Worm (Caenorhabditis elegans) whole organism, early embryonic: ENCODE measurements around the gene M18.3.

Source experiments
- B0310.2 ChIP-seq: sonication (generic microtip); optimal IDR thresholded peaks from 2 replicates; lab custom pipeline; 2016; ENCODE audit warnings: mild to moderate bottlenecking, missing genetic modification characterization, missing compliant biosample characterization
- F13C5.2 ChIP-seq: sonication (generic microtip); optimal IDR thresholded peaks from 2 replicates; lab custom pipeline; 2017; ENCODE audit warnings: mild to moderate bottlenecking, missing genetic modification characterization, inconsistent platforms, missing compliant biosample characterization
- aly-1 ChIP-seq: sonication (generic microtip); optimal IDR thresholded peaks from 2 replicates; lab custom pipeline; 2016; ENCODE audit warnings: missing genetic modification characterization, missing compliant biosample characterization
- ama-1 ChIP-seq: fragments of 150-350 bp; optimal IDR thresholded peaks from 2 replicates; lab custom pipeline; 2014
- ceh-13 ChIP-seq: fragments of 200-800 bp; sonication (Bioruptor generic); optimal IDR thresholded peaks from 2 replicates; lab custom pipeline; 2018; ENCODE audit warnings: mild to moderate bottlenecking, missing genetic modification characterization, missing compliant biosample characterization
- ceh-36 ChIP-seq: sonication (generic microtip); optimal IDR thresholded peaks from 2 replicates; lab custom pipeline; 2016; ENCODE audit warnings: missing genetic modification characterization, inconsistent platforms, missing compliant biosample characterization
- ets-7 ChIP-seq: sonication (generic microtip); optimal IDR thresholded peaks from 2 replicates; lab custom pipeline; 2016; ENCODE audit warnings: missing genotype, missing genetic modification characterization, missing compliant biosample characterization
- flt-1 ChIP-seq: fragments of 200-800 bp; sonication (Bioruptor generic); IDR thresholded peaks from 2 replicates; pipeline ENCODE4 v1.3.6; 2022; ENCODE audit warnings: missing genetic modification characterization, missing compliant biosample characterization
- hmbx-1 ChIP-seq: sonication (generic microtip); optimal IDR thresholded peaks from 2 replicates; lab custom pipeline; 2016; ENCODE audit warnings: mild to moderate bottlenecking, missing genetic modification characterization, missing compliant biosample characterization
- hmg-4 ChIP-seq: fragments of 200-800 bp; sonication (Bioruptor generic); optimal IDR thresholded peaks from 2 replicates; lab custom pipeline; 2018; ENCODE audit warnings: mild to moderate bottlenecking, missing genetic modification characterization, missing compliant biosample characterization
- hnd-1 ChIP-seq: sonication (generic microtip); optimal IDR thresholded peaks from 2 replicates; lab custom pipeline; 2016; ENCODE audit warnings: missing genetic modification characterization, missing compliant biosample characterization
- pes-1 ChIP-seq: fragments of 200-800 bp; sonication (Bioruptor generic); IDR thresholded peaks from 2 replicates; pipeline ENCODE4 v1.3.6; 2022; ENCODE audit warnings: missing genetic modification reagents, missing genetic modification characterization, missing compliant biosample characterization
- scrt-1 ChIP-seq: fragments of 200-800 bp; sonication (Bioruptor generic); IDR thresholded peaks from 2 replicates; pipeline ENCODE4 v1.3.6; 2022; ENCODE audit warnings: missing genetic modification characterization, missing compliant biosample characterization
- sea-1 ChIP-seq: fragments of 200-800 bp; sonication (Bioruptor generic); conservative IDR thresholded peaks from 2 replicates; pipeline ENCODE4 v1.3.6; 2022; ENCODE audit warnings: missing genetic modification characterization, missing compliant biosample characterization
- tbx-11 ChIP-seq: fragments of 200-800 bp; sonication (Bioruptor generic); IDR thresholded peaks from 2 replicates; pipeline ENCODE4 v1.3.6; 2022; ENCODE audit warnings: missing genetic modification characterization, missing compliant biosample characterization
- tbx-37 ChIP-seq: fragments of 200-800 bp; sonication (Bioruptor generic); conservative IDR thresholded peaks from 2 replicates; pipeline ENCODE4 v1.3.6; 2022; ENCODE audit warnings: missing genetic modification reagents, missing genetic modification characterization, missing compliant biosample characterization
- tra-4 ChIP-seq: sonication (generic microtip); optimal IDR thresholded peaks from 2 replicates; lab custom pipeline; 2017; ENCODE audit warnings: missing genetic modification characterization, missing compliant biosample characterization

The M18.3 gene

ce11 chrIV:12078907-12079523 lies 26.6 kb upstream of the M18.3 start, which contains the start of gene lex-1:
Gene lex-1, plus strand, starts transcription at chrIV:12079473.
- TF ChIP-seq hmg-4 (GFP tag; lab: Kevin White, UChicago) (no peak), sea-1 (GFP tag; lab: Robert Waterston, UW) (no peak), ama-1 (lab: Kevin White, UChicago) (no peak), tbx-37 (GFP tag; lab: Robert Waterston, UW) (no peak), B0310.2 (tag; lab: Kevin White, UChicago) (no peak), hmbx-1 (tag; lab: Kevin White, UChicago) (no peak), aly-1 (tag; lab: Kevin White, UChicago) (no peak), ceh-36 (tag; lab: Kevin White, UChicago) (no peak), scrt-1 (no peak), hnd-1 (tag; lab: Kevin White, UChicago) (no peak), tra-4 (no peak), tbx-11 (GFP tag; lab: Robert Waterston, UW) (no peak), F13C5.2 (tag; lab: Kevin White, UChicago) (no peak), ceh-13 (GFP tag; lab: Kevin White, UChicago) (no peak), flt-1 (GFP tag; lab: Robert Waterston, UW) (no peak), pes-1 (no peak), ets-7 (no peak)

ce11 chrIV:12080807-12081206 lies 24.9 kb upstream of the M18.3 start:
- TF ChIP-seq ets-7: no peak
- no peak for TF ChIP-seq hmbx-1 (tag; lab: Kevin White, UChicago)

- TF ChIP-seq scrt-1 (0 out of 2 replicates have a peak, but pooled peaks have one; percentile 23), F13C5.2 (tag; lab: Kevin White, UChicago) (no peak)
Observed at ce11 chrIV:12084178-12084577, 21.5 kb upstream of the M18.3 start, which contains the start of gene repo-1. Gene repo-1, plus strand, starts transcription at chrIV:12084478.

- no peak for TF ChIP-seq hmg-4 (GFP tag; lab: Kevin White, UChicago)
- TF ChIP-seq ama-1 (lab: Kevin White, UChicago): peak; percentile 5
Observed at ce11 chrIV:12084587-12084986, 21.1 kb upstream of the M18.3 start.

ce11 chrIV:12085120-12085519 lies 20.5 kb upstream of the M18.3 start, which contains the start of gene rbm-34:
Gene rbm-34, plus strand, starts transcription at chrIV:12085420.
- no peak for TF ChIP-seq scrt-1

ce11 chrIV:12086498-12086897 lies 19.2 kb upstream of the M18.3 start:
- peak; percentile 61 for TF ChIP-seq B0310.2 (tag; lab: Kevin White, UChicago)
- peak; percentile 67 for TF ChIP-seq tra-4
- TF ChIP-seq pes-1: peak; percentile 86
- no peak for TF ChIP-seq ama-1 (lab: Kevin White, UChicago)
- peak; percentile 76 for TF ChIP-seq sea-1 (GFP tag; lab: Robert Waterston, UW)
- peak; percentile 12 for TF ChIP-seq hnd-1 (tag; lab: Kevin White, UChicago)
- TF ChIP-seq F13C5.2 (tag; lab: Kevin White, UChicago): peak; percentile 68
- TF ChIP-seq ets-7: peak; percentile 6
- peak; percentile 29 for TF ChIP-seq hmbx-1 (tag; lab: Kevin White, UChicago)
- peak; percentile 85 for TF ChIP-seq aly-1 (tag; lab: Kevin White, UChicago)
- 0 out of 2 replicates have a peak, but pooled peaks have one; percentile 25 for TF ChIP-seq tbx-37 (GFP tag; lab: Robert Waterston, UW)
- TF ChIP-seq flt-1 (GFP tag; lab: Robert Waterston, UW): peak; percentile 66; the same call in 1 of the 2 replicates
- peak; percentile 68 for TF ChIP-seq ceh-36 (tag; lab: Kevin White, UChicago)
- peak; percentile 74 for TF ChIP-seq hmg-4 (GFP tag; lab: Kevin White, UChicago)
- peak; percentile 84 for TF ChIP-seq scrt-1
- TF ChIP-seq tbx-11 (GFP tag; lab: Robert Waterston, UW): peak; percentile 66
- peak; percentile 55 for TF ChIP-seq ceh-13 (GFP tag; lab: Kevin White, UChicago)

ce11 chrIV:12088898-12089297 lies 16.8 kb upstream of the M18.3 start:
- peak; percentile 39 for TF ChIP-seq ama-1 (lab: Kevin White, UChicago)
- TF ChIP-seq ets-7: no peak

- no peak for TF ChIP-seq hmg-4 (GFP tag; lab: Kevin White, UChicago)
- TF ChIP-seq sea-1 (GFP tag; lab: Robert Waterston, UW): no peak
- TF ChIP-seq pes-1: no peak
- TF ChIP-seq tbx-37 (GFP tag; lab: Robert Waterston, UW): no peak
- TF ChIP-seq scrt-1: no peak
- no peak for TF ChIP-seq ets-7
- TF ChIP-seq tbx-11 (GFP tag; lab: Robert Waterston, UW): no peak
- TF ChIP-seq ama-1 (lab: Kevin White, UChicago): no peak
- TF ChIP-seq hnd-1 (tag; lab: Kevin White, UChicago): no peak
- no peak for TF ChIP-seq flt-1 (GFP tag; lab: Robert Waterston, UW)
- TF ChIP-seq F13C5.2 (tag; lab: Kevin White, UChicago): no peak
- TF ChIP-seq ceh-36 (tag; lab: Kevin White, UChicago): no peak
- TF ChIP-seq B0310.2 (tag; lab: Kevin White, UChicago): no peak
- TF ChIP-seq aly-1 (tag; lab: Kevin White, UChicago): no peak
- no peak for TF ChIP-seq ceh-13 (GFP tag; lab: Kevin White, UChicago)
- no peak for TF ChIP-seq tra-4
- TF ChIP-seq hmbx-1 (tag; lab: Kevin White, UChicago): no peak
Observed at ce11 chrIV:12089551-12089950, 16.1 kb upstream of the M18.3 start, which contains the start of gene F11A10.6. Gene F11A10.6, minus strand, starts transcription at chrIV:12089651.
